Worm (Caenorhabditis elegans): ENCODE data around the gene cyp-33C12.

- TF ChIP-seq nhr-77 (tag; optimal IDR thresholded peaks at IDR 0.05) (no peak), nhr-11 (tag; optimal IDR thresholded peaks at IDR 0.05) (no peak), zag-1 (tag; optimal IDR thresholded peaks at IDR 0.05) (no peak), aly-2 (tag; optimal IDR thresholded peaks at IDR 0.05) (no peak), gmeb-1 (tag; optimal IDR thresholded peaks at IDR 0.05) (no peak), unc-39 (tag; optimal IDR thresholded peaks at IDR 0.05) (no peak), nhr-12 (tag; optimal IDR thresholded peaks at IDR 0.05) (no peak), mdl-1 (tag; optimal IDR thresholded peaks at IDR 0.05) (no peak), F13H6.1 (tag; optimal IDR thresholded peaks at IDR 0.05) (no peak), nhr-25 (tag; optimal IDR thresholded peaks at IDR 0.05) (no peak), dmd-4 (tag; optimal IDR thresholded peaks at IDR 0.05) (no peak), lin-11 (tag; optimal IDR thresholded peaks at IDR 0.05) (no peak), ZK546.5 (tag; optimal IDR thresholded peaks at IDR 0.05) (no peak)
These were observed 22.7 kb upstream of the cyp-33C12 start, which contains the start of gene nhr-18 for ce11 chrV:2226903-2227302.
